Worm (Caenorhabditis elegans) whole organism, dauer: Measurements from ENCODE around the gene ndua-5.

ENCODE experiments used
- unc-62 ChIP-seq: sonication (generic microtip); optimal IDR thresholded peaks from 2 replicates; lab custom pipeline; 2017; ENCODE audit warnings: missing biosample characterization, missing genetic modification reagents, missing genetic modification characterization

Gene ndua-5

DNA sequence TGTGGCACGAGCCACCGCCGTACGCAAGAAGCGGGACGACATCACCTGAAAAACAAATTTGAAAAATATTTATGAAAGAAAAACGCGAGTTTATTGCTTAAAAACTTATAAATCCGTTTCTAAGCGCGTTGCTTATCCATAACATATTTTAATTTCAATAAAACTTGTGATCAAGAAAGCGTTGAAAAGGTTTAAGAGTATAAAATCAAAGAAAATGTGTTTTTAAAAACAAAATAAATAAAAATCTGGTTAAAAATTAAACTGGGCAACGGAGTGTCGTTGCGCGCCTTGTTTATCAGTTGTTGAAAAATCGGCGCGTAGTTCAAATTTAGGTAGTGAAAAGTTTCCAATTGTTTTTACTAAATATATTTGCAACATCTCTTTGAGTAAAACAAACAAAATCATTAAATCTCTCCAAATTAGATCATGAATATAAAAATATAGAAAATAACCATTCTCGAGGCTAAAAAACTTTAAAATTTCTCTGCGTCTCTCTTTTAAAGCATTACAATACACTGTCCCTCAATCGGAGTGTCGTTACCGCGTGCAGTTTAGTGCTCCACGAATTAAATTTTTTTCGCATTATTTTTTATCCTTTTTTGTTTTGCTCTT lies at the start of gene ndua-5:
ndua-5 (minus strand) TSS at position 51 of the 612 bp plus-strand sequence.
- no peak for TF ChIP-seq unc-62

DNA sequence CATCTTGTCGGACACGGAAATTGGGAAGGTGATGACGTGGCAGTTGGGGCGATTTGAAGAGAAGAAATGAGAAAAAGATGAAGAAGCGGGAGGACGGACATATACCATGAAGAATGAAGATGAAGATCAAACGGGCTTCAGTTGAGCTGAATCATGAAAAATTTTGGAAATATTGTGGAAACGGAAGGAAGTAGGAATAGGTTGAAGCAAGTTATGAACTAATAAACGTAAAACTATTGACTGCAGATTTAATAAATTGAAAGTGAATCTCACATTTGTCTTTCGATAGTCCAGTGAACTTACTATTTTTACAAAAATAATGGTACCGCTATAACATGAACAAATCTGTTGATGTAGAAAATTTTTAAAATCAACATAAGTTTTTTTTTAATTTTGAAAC lies 41.8 kb upstream of the ndua-5 start, which contains the start of gene lron-14:
lron-14 (minus strand) TSS at position 101 of the 400 bp plus-strand sequence.
- no peak for TF ChIP-seq unc-62

DNA sequence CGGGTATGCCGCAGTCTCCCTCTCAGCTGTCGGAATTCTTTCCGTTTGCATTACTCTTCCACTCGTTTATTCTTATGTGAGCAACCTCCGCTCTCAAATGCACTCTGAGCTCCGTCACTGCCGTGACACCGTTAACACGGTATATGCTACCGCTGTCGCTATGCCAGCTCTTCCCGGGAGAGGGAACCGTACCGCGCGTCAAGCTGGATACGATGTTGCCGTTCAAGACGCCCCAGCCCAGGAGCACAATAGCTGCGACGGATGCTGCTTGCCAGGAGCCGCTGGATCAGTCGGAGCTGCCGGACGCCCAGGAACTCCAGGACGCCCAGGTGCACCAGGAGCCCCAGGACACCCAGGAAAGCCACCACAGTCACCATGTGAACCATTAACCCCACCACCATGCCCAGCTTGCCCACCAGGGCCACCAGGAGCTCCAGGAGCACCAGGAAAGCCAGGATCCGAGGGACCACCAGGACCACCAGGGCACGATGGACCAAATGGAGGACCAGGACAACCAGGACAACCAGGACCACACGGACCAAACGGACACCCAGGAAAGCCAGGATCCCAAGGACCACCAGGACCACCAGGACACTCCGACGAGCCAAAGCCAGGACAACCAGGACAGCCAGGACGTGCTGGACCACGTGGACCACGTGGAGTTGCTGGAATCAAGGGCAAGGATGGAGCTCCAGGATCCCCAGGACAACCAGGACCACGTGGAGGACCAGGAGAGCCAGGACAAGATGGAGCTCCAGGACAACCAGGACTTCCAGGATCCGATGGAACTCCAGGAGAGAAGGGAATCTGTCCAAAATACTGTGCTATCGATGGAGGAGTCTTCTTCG lies 39.1 kb upstream of the ndua-5 start:
- no peak for TF ChIP-seq unc-62

DNA sequence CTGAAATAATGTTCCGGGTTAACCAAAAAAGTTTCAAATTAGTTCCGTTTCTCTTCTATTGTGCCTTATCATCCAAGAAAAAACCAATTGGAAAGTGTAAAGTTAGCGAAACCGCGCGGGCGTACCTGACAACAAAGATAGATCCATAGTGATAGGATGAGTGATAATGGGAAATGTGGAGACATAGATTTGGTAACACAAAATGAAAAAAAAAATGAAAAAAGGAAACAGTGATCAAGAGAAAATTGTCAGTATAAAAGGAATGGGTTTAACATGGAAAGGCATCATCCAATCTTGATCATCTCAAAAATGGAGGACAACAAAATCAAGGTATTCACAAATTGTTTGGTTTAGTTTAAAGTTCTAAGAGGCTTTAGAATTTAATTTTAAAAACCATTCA lies 38.4 kb upstream of the ndua-5 start, which contains the start of gene col-122:
col-122 (plus strand) TSS at position 301 of the 400 bp plus-strand sequence.
- TF ChIP-seq unc-62, result no peak

DNA sequence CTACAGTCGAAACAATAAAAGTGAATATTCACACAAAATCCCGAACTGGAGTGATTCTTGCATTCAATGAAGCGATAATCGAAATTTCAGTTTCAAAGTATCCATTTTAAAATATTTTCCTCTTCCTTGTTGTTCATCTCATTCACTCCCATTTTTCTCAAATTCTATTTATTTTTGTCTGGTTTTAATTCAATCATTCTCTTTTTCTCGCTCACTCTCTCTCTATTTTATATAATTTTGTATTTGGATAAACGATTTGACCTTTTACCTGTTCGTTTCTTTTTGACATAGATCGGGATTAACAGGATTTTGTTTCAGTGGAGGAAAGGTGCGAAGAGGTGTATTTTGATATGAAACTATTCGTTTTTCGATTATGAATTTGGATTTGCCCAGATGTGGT lies 21.3 kb upstream of the ndua-5 start, which contains the start of gene T05A1.5:
T05A1.5 (plus strand) TSS at position 301 of the 400 bp plus-strand sequence.
- TF ChIP-seq unc-62, result no peak

DNA sequence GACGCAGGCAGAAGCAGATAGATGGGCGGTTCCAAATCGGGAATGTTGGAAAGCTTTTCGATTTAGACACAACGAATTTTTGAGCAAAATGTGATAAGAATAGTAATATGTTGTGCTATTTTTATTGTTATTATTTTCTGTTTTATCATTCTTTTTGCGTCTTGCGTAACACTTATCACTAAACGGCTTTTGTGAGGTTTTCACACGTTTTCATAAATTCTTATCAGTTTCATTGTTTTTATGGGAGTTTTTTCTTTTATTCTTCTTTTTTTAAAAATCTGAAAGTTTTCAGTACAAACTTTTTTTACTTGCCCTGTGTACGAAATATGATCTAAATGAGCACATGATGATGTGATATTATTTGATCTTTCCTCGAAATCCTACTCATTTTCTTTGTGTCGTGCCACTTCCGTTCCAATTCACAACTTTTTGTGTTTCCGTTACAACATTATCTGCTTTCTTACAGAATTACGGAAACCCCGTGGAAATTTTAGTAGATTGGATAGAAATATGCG lies 15.7 kb upstream of the ndua-5 start, which contains the start of gene fbl-1:
fbl-1 (plus strand) TSS at position 465 of the 515 bp plus-strand sequence.
- no peak for TF ChIP-seq unc-62

DNA sequence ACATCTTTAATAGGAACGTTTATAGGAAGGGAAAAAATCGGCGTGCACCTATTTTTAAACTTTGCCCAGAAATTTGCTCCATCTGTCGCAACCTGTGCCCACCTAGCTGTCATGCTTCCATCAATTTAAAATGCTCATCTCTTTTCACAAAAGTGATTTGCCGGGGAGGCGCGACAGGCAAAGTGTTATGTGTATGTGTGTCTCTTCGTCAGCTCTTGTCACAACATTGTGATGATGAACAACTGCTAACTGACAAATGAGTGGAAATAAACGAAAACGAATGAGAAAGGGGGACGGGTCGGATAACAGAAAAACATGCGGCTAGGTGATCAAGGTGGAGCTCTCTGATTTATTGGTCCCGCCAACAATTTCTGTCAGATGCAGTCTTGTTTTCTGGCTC lies 13.5 kb upstream of the ndua-5 start:
- TF ChIP-seq unc-62, result no peak

DNA sequence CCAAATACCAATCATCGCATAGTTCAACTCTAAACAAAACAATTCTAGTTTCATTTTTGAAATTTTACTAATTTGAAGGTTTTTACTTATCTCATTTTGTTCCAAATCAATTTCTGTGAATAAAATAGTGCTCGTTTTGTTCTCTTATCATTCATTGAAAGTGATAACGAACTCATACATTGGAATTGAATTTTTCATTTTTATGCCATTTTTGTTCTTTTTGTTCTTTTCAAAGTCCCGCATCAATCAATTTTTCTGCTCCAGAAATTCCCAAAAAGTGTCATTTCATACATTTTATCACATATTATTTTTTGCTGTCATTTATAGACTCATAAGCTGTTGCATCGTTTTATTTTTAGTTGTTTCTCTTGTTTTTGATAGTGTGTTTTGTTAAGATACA lies 12.8 kb upstream of the ndua-5 start:
- TF ChIP-seq unc-62, result no peak

DNA sequence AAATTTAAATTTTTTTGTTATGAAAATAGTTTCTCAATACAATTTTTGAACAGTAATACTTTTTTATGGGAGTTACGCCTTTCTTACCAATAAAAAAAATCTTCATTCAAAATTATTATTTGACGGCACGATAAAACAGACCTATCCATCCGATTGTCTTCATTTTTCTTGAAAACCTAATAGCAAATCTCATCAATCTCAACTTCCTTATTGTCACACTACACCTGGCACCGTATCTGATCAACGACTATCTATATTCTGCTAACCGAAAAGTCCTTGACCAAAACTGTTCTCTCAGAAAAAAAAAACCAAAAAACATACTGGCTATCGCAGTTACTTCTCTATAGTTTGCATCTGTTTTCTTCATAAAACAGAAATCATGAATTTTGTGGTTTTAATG lies 11.4 kb upstream of the ndua-5 start:
- TF ChIP-seq unc-62, result no peak

DNA sequence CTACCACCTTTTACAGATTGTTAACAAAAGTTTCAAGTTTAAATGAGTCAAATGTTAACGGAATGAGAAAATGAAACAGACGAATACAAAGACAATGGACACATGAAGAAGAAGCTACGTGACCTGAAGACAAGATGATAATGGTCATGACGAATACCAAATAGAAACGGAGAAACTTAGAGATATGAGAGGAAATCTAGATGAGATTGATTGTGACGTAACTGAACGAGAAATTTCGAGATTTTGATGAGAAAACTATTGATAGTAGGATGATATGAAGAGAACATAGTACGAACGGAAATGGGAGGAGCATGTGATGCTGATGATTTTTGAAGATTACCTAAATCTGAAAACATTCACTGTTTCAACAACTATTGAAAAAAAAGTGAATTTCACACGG lies 10.4 kb upstream of the ndua-5 start:
- no peak for TF ChIP-seq unc-62

DNA sequence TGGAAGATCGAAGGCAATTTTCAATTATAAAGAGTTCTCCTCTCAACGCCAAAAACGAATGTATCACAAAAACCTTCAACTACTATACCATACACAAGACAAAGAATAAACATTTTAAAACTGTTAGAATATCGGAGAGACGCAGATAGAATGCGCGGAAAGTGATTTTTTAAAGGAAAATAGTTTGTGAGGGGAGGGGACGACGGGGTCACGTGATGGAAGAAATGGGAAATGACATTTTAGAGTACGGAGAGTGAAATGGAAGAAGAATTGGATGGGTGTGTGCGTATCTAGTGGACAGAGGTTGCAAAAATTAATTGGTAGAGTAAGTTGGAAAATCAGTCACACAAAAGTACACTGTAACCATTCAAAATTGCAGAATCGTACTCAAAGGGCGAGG lies 9.6 kb upstream of the ndua-5 start:
- TF ChIP-seq unc-62, result no peak

DNA sequence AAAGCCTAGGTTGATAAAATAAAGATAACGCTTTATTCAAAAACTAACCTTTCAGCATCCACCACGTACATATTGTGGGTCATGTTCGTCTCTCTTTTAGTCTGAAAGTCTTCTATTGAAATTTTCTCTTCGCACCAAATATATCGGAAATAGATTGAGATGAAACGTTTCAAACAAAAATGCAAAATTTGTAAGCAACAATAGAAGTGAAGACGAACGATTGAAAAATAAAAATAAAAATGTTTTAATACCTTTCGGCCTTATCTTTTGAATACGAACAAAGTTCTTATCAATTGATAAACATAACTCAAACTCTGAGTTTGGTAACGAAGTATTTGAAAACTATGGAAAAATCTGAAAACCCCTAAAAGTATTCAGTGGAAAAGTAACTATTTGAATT lies 8.4 kb upstream of the ndua-5 start, which contains the start of gene F56H11.2:
F56H11.2 (minus strand) TSS at position 101 of the 400 bp plus-strand sequence.
- TF ChIP-seq unc-62, result no peak

DNA sequence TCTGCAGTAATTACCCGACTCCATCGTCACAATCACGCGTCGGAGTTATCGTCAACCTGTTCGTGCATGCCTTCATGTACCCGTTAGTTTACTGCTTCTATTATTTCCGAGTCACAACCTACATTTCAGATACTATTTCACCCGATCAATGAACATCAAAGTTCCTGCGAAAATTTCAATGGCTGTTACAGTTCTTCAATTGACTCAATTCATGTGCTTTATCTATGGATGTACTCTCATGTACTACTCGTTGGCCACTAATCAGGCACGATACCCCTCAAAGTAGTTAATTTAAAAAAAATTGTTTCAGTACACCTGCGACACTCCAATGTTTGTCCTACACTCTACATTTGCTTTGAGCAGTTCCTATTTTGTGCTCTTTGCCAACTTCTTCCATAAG lies 6.1 kb upstream of the ndua-5 start:
- no peak for TF ChIP-seq unc-62

DNA sequence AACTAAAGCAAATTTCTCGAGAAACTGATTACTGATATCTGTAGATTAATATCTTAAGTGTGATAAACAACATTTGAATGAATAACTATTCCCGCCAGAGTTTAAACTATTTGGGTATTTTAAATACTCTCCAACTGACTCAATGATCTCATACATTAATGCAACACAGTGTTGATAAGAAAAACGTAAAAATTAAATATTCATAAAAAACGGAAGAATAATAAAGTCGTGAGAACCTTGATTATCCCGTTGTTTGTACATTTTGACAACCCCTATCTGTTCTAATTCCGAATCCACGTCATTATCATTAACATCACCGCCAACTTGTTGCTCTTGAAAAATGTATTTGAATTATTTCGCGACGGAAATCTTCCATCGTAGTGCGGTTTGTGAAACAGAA lies 4.9 kb upstream of the ndua-5 start, which contains the start of gene elo-7:
elo-7 (plus strand) TSS at position 301 of the 400 bp plus-strand sequence.
- TF ChIP-seq unc-62, result no peak

DNA sequence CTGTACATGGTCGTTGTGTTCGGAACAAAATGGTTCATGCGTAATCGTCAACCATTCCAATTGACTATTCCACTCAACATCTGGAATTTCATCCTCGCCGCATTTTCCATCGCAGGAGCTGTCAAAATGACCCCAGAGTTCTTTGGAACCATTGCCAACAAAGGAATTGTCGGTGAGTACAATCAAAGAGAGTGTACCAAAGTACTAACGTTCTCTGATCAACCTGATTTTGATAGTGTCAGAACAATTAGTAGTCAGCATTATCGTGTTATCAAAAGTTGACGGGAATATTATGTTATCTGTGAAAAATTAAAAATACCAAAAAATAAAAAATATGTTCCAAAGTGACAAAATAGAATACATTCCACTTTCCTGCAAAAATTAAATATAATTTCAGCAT lies 2.3 kb upstream of the ndua-5 start:
- no peak for TF ChIP-seq unc-62

DNA sequence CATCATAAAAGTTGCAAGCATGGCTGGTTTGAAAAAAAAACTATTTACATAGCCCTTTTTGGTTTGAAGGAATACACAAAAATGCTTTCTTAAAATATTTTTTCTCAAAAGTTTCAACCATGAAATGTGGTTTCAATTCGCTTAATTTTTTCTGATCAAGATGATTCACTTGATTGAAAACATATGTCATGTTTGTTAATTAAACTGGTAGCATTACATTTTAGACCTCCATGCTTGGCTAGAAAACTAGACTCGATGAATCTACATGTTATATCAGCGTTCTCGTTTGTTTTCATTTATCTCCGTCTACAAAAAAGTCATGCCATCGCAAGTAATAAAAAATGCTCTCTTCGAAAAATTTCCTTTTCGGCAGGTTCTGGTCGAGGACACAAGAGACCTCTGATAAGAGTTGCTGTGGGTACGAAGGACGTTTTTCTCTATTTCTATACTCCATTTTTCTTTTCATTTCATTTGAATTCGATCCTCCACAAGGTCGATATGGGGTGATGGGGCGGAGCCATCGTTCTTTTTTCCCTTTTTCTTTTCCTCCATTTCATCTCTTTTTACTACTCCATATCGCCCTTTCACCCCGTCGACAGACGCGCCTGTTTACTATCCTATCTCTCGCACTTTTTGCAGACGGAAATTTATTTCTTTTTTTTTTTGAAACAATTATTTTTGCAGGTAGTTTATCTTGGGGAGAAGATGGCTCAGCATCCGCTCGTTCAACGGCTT lies 1.1 kb upstream of the ndua-5 start, which contains the start of gene elo-1:
elo-1 (plus strand) TSS at position 685 of the 735 bp plus-strand sequence.
- no peak for TF ChIP-seq unc-62

DNA sequence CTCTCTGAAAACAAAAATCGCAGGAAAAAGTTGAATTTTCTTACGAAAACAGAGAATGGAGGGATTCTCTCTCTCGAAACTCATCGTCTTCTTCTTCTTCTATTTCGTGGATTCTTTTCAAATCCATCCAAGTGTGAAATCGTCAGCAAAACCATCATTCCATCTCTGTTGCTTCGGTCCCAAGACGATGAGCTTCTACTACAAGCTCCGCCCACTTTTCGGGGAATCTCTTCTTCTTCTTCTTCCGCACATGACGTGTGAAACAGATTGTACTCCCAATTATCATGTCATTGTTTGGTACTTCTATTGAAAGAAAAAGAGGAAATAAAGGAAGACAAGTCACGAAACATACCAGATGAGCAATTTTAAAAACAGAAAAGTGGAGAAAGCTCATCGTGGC lies 1.6 kb downstream of the ndua-5 start:
- TF ChIP-seq unc-62, result no peak
